Worm (Caenorhabditis elegans): ENCODE measurements around the gene Y54F10AR.2.
A peak's percentile ranks its signal among the peaks of the same experiment; 100 is the strongest.

The Y54F10AR.2 gene

DNA sequence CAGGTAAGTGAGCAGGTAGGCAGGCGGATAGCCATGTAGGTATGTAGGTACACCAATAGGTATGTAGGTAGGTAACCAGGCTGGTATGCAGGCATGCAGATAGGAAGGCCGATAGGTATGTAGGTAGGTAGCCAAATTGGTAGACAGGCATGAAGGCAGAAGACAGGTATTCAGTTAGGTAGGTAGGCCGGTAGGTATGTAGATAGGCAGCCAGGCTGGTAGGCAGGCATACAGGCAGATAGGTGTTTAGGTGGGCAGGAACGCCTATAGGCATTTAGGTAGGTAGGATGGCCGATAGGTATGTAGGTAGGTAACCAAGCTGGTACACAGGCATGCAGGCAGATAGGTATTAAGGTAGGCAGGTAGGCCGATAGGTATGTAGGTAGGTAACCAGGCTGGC is 10.6 kb downstream of the Y54F10AR.2 start:
- TF ChIP-seq sptf-1 (tag; optimal IDR thresholded peaks at IDR 0.05) (peak; percentile 51), unc-62 (GFP tag; optimal IDR thresholded peaks at IDR 0.05) (no peak)

DNA sequence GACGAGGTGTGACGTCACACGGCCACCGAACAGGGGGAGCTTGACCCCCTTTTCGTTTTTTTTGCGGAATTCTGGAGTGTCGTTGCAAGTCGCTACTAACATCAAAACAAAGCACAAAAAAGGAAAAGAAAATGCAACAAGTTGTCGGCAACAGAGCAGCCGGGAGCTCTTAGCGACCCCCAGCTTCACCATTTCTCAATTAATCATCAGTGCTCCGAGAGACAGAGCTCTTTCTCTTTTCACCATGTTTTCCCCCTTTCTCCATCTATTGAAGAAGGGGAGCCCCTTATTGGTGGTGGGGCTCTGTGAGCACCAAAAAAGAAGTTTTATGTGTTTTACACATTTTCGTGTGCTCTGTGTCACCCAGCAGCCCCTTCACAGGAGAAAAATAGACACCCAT is 17.8 kb downstream of the Y54F10AR.2 start:
- TF ChIP-seq pha-4 (tag; optimal IDR thresholded peaks at IDR 0.05) = no peak
- no peak for TF ChIP-seq nhr-2 (tag; optimal IDR thresholded peaks at IDR 0.05)
- TF ChIP-seq mep-1 (tag; optimal IDR thresholded peaks at IDR 0.05) = no peak
- TF ChIP-seq lin-13 (tag; optimal IDR thresholded peaks at IDR 0.05) = no peak
- TF ChIP-seq ham-2 (GFP tag; optimal IDR thresholded peaks at IDR 0.05) = no peak
- no peak for TF ChIP-seq sem-2 (GFP tag; optimal IDR thresholded peaks at IDR 0.05)

DNA sequence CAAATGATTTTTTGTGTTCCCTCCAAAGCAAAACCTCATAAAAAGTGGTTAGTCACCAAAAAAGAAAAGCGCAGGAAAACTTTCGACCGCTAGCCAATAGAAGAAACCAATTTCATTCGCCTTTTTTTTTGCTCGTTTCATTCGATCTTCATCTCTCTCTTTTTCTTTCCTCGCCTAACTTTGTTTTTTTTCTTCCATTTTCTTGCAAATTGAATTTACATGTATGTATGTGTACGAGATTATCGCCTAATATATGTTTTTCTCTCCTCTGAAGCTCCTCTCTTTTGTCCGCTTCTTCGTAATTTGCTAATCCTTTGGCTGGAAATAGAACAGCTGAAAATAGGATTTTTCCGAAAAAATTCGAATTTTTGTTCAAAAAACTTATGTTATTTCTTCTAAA is 19.0 kb downstream of the Y54F10AR.2 start:
- TF ChIP-seq bed-3 (GFP tag; optimal IDR thresholded peaks at IDR 0.05) (no peak), ces-1 (GFP tag; optimal IDR thresholded peaks at IDR 0.05) (peak; percentile 93)

DNA sequence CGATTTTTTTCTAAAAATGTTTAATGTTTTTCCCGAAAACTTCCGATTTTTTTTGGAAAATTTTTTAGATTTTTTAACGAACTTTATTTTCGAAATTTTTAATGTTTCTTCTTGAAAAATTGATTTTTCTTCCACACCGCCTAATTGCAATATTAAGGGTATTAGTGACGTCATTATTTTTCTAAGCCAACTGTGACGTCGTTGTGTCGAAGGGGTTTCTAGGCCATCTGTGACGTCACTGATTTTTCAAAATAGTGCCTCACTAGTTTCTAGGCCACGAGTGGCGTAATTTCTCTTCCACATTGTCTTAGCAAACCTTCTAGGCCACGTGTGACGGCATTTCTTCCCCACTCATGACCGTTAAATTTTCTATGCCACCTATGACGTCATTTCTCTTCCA is 19.4 kb downstream of the Y54F10AR.2 start:
- TF ChIP-seq zip-8 (tag; optimal IDR thresholded peaks at IDR 0.05) = peak; percentile 94
- no peak for TF ChIP-seq mep-1 (tag; optimal IDR thresholded peaks at IDR 0.05)

DNA sequence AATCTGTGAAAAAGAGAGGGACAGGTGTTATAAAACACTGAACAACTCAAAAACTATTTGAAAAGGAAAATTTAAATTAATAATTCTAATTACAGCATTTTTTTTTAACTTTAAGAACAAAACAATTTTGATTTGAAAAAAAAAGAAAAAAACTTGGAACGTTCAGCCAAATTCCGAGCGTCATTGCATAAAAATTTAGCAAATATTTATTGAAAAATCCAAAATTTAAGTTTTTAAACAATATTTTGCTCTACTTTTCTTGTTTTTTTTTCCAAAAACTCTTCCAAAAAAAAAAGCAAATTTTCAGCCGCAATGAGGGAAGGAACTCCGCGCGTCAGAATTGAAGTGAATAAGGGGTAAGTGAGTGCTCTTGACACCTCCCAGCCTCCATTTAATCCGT is 21.7 kb downstream of the Y54F10AR.2 start, which contains the start of gene feh-1:
Gene feh-1, plus strand, starts transcription at position 301 of the 400 bp plus-strand sequence.
- TF ChIP-seq ces-1 (GFP tag; optimal IDR thresholded peaks at IDR 0.05) = no peak
- no peak for TF ChIP-seq unc-62 (GFP tag; optimal IDR thresholded peaks at IDR 0.05)
- TF ChIP-seq ceh-83 (GFP tag; optimal IDR thresholded peaks at IDR 0.05) = no peak
- TF ChIP-seq mep-1 (tag; optimal IDR thresholded peaks at IDR 0.05) = no peak
- no peak for TF ChIP-seq ztf-11 (tag; optimal IDR thresholded peaks at IDR 0.05)
- no peak for TF ChIP-seq elt-1 (tag; optimal IDR thresholded peaks at IDR 0.05; ENCODE audit: borderline replicate concordance, insufficient read depth)
- TF ChIP-seq flh-1 (GFP tag; optimal IDR thresholded peaks at IDR 0.05) = no peak
- no peak for TF ChIP-seq mab-5 (tag; optimal IDR thresholded peaks at IDR 0.05)
- TF ChIP-seq ham-2 (GFP tag; optimal IDR thresholded peaks at IDR 0.05) = no peak
- no peak for TF ChIP-seq cnd-1 (tag; optimal IDR thresholded peaks at IDR 0.05)
- TF ChIP-seq ceh-39 (tag; optimal IDR thresholded peaks at IDR 0.05) = no peak
- TF ChIP-seq nhr-12 (tag; optimal IDR thresholded peaks at IDR 0.05) = no peak
- TF ChIP-seq drap-1 (GFP tag; optimal IDR thresholded peaks at IDR 0.05) = no peak
- no peak for TF ChIP-seq snpc-4 (tag; optimal IDR thresholded peaks at IDR 0.05)
- no peak for TF ChIP-seq lsy-2 (tag; optimal IDR thresholded peaks at IDR 0.05)
- TF ChIP-seq lin-13 (tag; optimal IDR thresholded peaks at IDR 0.05) = no peak
- TF ChIP-seq M03D4.4 (tag; optimal IDR thresholded peaks at IDR 0.05) = no peak
- TF ChIP-seq unc-39 (tag; optimal IDR thresholded peaks at IDR 0.05) = no peak

DNA sequence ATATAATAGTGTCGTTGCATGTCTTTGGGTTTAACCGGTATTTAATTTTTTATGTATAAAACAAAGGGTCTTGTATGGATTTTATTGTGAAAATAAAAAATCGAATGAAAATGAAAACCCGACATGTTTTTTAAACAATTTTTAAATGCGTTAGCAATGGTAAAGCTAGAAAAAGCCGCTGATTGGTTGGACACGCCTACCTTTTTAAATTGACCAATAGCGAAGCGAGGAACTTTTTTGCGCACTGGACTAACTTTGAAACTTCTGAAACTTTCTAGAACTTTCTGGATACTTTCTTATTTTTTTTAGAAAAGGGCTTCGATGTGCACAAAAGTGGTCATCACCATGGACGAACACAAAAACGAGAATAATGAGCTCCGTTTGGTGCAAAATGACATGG is 25.0 kb downstream of the Y54F10AR.2 start:
- TF ChIP-seq lin-13 (tag; optimal IDR thresholded peaks at IDR 0.05) = no peak
- TF ChIP-seq zip-8 (tag; optimal IDR thresholded peaks at IDR 0.05) = no peak
- no peak for TF ChIP-seq unc-62 (GFP tag; optimal IDR thresholded peaks at IDR 0.05)
- no peak for TF ChIP-seq elt-1 (tag; optimal IDR thresholded peaks at IDR 0.05; ENCODE audit: borderline replicate concordance, insufficient read depth)
- TF ChIP-seq pha-4 (tag; optimal IDR thresholded peaks at IDR 0.05) = no peak
- TF ChIP-seq ces-1 (GFP tag; optimal IDR thresholded peaks at IDR 0.05) = no peak
- TF ChIP-seq sptf-1 (tag; optimal IDR thresholded peaks at IDR 0.05) = no peak

DNA sequence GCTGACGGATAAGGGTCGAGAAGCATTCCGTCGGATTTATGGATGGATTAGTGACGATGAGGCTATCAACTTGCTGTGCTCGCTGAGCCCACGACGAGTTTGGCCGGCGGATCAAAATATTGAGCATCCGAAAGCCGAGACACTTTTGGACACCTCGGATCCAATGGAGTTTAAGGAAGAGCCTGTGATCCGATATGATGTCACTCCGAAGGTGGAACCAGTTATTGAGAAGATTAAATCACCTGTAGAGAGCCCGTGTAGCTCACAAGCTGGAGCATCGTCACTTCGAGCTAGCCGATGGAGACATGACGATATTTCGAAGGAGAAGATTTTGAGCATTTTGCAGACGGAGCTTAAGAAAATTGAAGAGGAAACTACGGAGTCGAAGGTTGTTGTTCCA is 30.8 kb downstream of the Y54F10AR.2 start:
- TF ChIP-seq bed-3 (GFP tag; optimal IDR thresholded peaks at IDR 0.05) = no peak
- no peak for TF ChIP-seq unc-39 (tag; optimal IDR thresholded peaks at IDR 0.05)
- TF ChIP-seq lin-32 (GFP tag; optimal IDR thresholded peaks at IDR 0.05) = no peak
- no peak for TF ChIP-seq M03D4.4 (tag; optimal IDR thresholded peaks at IDR 0.05)
- no peak for TF ChIP-seq zip-8 (tag; optimal IDR thresholded peaks at IDR 0.05)
- TF ChIP-seq cnd-1 (tag; optimal IDR thresholded peaks at IDR 0.05) = no peak
- TF ChIP-seq drap-1 (GFP tag; optimal IDR thresholded peaks at IDR 0.05) = no peak
- TF ChIP-seq nhr-12 (tag; optimal IDR thresholded peaks at IDR 0.05) = no peak

DNA sequence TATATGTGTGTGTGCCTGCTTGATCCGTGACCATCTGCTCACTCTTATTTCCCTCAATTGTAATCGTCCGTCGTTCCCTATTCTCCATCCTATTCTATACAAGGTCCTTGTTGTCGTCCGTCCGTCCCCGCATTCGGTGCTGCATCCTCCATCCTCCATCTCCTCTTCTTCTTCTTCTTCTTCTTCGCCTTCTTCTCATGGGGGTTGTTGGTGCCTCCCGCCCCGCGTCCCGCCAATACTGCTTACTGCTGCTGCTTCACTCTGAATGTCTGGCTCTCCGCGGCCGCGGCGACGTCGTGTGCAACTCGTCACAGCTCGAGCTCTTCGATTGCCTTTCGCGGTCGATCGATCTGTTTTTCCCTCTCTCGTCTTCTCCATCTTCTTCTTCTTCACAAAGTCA is 36.2 kb downstream of the Y54F10AR.2 start:
- no peak for TF ChIP-seq mab-5 (tag; optimal IDR thresholded peaks at IDR 0.05)
- no peak for TF ChIP-seq lin-32 (GFP tag; optimal IDR thresholded peaks at IDR 0.05)
- TF ChIP-seq nhr-12 (tag; optimal IDR thresholded peaks at IDR 0.05) = no peak
- no peak for TF ChIP-seq hlh-1 (tag; optimal IDR thresholded peaks at IDR 0.05)
- TF ChIP-seq drap-1 (GFP tag; optimal IDR thresholded peaks at IDR 0.05) = peak; percentile 49
- TF ChIP-seq sptf-1 (tag; optimal IDR thresholded peaks at IDR 0.05) = peak; percentile 65
- TF ChIP-seq tbx-8 (GFP tag; optimal IDR thresholded peaks at IDR 0.05) = no peak
- no peak for TF ChIP-seq M03D4.4 (tag; optimal IDR thresholded peaks at IDR 0.05)
- no peak for TF ChIP-seq ceh-43 (GFP tag; optimal IDR thresholded peaks at IDR 0.05)
- TF ChIP-seq lin-13 (tag; optimal IDR thresholded peaks at IDR 0.05) = no peak
- no peak for TF ChIP-seq ham-2 (GFP tag; optimal IDR thresholded peaks at IDR 0.05)
- no peak for TF ChIP-seq ceh-83 (GFP tag; optimal IDR thresholded peaks at IDR 0.05)
- TF ChIP-seq ztf-11 (tag; optimal IDR thresholded peaks at IDR 0.05) = no peak
- no peak for TF ChIP-seq snpc-4 (tag; optimal IDR thresholded peaks at IDR 0.05)
- no peak for TF ChIP-seq blmp-1 (tag; optimal IDR thresholded peaks at IDR 0.05)
- TF ChIP-seq unc-62 (GFP tag; optimal IDR thresholded peaks at IDR 0.05) = no peak
- TF ChIP-seq cnd-1 (tag; optimal IDR thresholded peaks at IDR 0.05) = peak; percentile 89
- TF ChIP-seq ceh-39 (tag; optimal IDR thresholded peaks at IDR 0.05) = no peak
- TF ChIP-seq nhr-76 (tag; optimal IDR thresholded peaks at IDR 0.05) = no peak
- peak; percentile 38 for TF ChIP-seq mep-1 (tag; optimal IDR thresholded peaks at IDR 0.05)
- TF ChIP-seq nhr-237 (tag; optimal IDR thresholded peaks at IDR 0.05) = no peak
- peak; percentile 60 for TF ChIP-seq mls-2 (tag; optimal IDR thresholded peaks at IDR 0.05)
- no peak for TF ChIP-seq bed-3 (GFP tag; optimal IDR thresholded peaks at IDR 0.05)
- no peak for TF ChIP-seq lsy-2 (tag; optimal IDR thresholded peaks at IDR 0.05)
- peak; percentile 37 for TF ChIP-seq ces-1 (GFP tag; optimal IDR thresholded peaks at IDR 0.05)
- no peak for TF ChIP-seq flh-1 (GFP tag; optimal IDR thresholded peaks at IDR 0.05)
- peak; percentile 35 for TF ChIP-seq sem-2 (GFP tag; optimal IDR thresholded peaks at IDR 0.05)

Measured in whole organism, mixed stage, embryonic.